Worm (Caenorhabditis elegans) whole organism, young adult: Measurements from ENCODE around the gene T10C6.7.

Experiments used
- D2030.7 ChIP-seq: fragments of 200-800 bp; sonication (Bioruptor generic); IDR thresholded peaks from 2 replicates; pipeline ENCODE4 v1.3.6; 2022; ENCODE audit warnings: missing genetic modification reagents, missing genetic modification characterization, missing compliant biosample characterization
- ama-1 ChIP-seq, 3 experiments: fragments of 150-350 bp in 1 of 3; sonication (generic microtip) in 2 of 3; optimal IDR thresholded peaks; 2 replicates each; lab custom pipeline; 2014 to 2018; ENCODE audit warnings: missing biosample characterization in 2 of 3, missing genetic modification characterization in 2 of 3, missing genetic modification reagents in 2 of 3
- atf-7 ChIP-seq: sonication (generic microtip); optimal IDR thresholded peaks from 2 replicates; lab custom pipeline; 2017; ENCODE audit warnings: mild to moderate bottlenecking, missing genetic modification characterization, missing compliant biosample characterization
- athp-1 ChIP-seq: sonication (generic microtip); optimal IDR thresholded peaks from 2 replicates; lab custom pipeline; 2017; ENCODE audit warnings: mild to moderate bottlenecking, missing genetic modification characterization, missing compliant biosample characterization
- cebp-1 ChIP-seq, 2 experiments: fragments of 200-800 bp in 1 of 2; sonication (Bioruptor generic) in 1 of 2; sonication (generic microtip) in 1 of 2; IDR thresholded peaks in 1 of 2; optimal IDR thresholded peaks in 1 of 2; 2 replicates each; pipeline versions ENCODE4 v1.3.6 to Lab custom; 2017 to 2022; ENCODE audit warnings: missing compliant biosample characterization in 2 of 2, missing genetic modification characterization in 2 of 2, mild to moderate bottlenecking in 1 of 2, missing genetic modification reagents in 1 of 2, moderate library complexity in 1 of 2
- ekl-4 ChIP-seq: fragments of 200-800 bp; sonication (Bioruptor generic); IDR thresholded peaks from 2 replicates; pipeline ENCODE4 v1.3.6; 2022; ENCODE audit warnings: missing genetic modification reagents, missing genetic modification characterization, missing compliant biosample characterization
- nhr-120 ChIP-seq: fragments of 200-800 bp; sonication (Bioruptor generic); IDR thresholded peaks from 2 replicates; pipeline ENCODE4 v1.3.6; 2022; ENCODE audit warnings: missing genetic modification characterization, missing compliant biosample characterization
- nhr-90 ChIP-seq: sonication (generic microtip); optimal IDR thresholded peaks from 2 replicates; lab custom pipeline; 2016; ENCODE audit warnings: missing genotype, mild to moderate bottlenecking, missing genetic modification characterization, missing compliant biosample characterization
- pha-4 ChIP-seq: fragments of 150-350 bp; sonication (generic microtip); optimal IDR thresholded peaks from 2 replicates; lab custom pipeline; 2014; ENCODE audit warnings: missing biosample characterization, missing genetic modification reagents, missing genetic modification characterization
- sea-2 ChIP-seq: fragments of 200-800 bp; sonication (Bioruptor generic); IDR thresholded peaks from 2 replicates; pipeline ENCODE4 v1.3.6; 2022; ENCODE audit warnings: missing genetic modification characterization, missing compliant biosample characterization
- zfh-2 ChIP-seq: fragments of 200-800 bp; sonication (Bioruptor generic); conservative IDR thresholded peaks from 2 replicates; pipeline ENCODE4 v1.3.6; 2022; ENCODE audit warnings: missing genetic modification reagents, missing genetic modification characterization, missing compliant biosample characterization
- ztf-26 ChIP-seq: sonication (generic microtip); optimal IDR thresholded peaks from 2 replicates; lab custom pipeline; 2017; ENCODE audit warnings: missing genetic modification characterization, missing compliant biosample characterization
- ztf-6 ChIP-seq: fragments of 200-800 bp; sonication (Bioruptor generic); IDR thresholded peaks from 2 replicates; pipeline ENCODE4 v1.3.6; 2022; ENCODE audit warnings: missing genetic modification reagents, missing genetic modification characterization, missing compliant biosample characterization

DNA sequence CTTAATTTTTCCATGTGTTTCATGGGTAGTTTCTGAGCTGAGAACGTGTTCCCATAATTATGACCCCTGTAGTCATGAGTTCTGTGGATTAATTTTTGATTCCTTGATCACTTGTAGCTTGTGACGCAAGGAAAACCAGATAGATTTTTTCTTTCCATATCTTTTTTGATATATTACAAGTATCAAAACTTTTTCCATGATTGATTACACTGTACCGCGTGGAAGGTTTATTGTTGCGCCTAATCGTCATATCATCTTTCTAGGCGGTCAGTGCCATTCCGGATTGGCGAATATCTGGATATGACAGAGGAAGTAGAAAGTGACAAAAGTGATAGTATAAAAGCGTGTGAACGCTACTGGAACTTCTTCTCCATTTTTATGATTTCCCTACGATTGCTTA, 15.1 kb upstream of the T10C6.7 start, which contains the start of gene ZK285.2:
- no peak for TF ChIP-seq pha-4
- no peak for TF ChIP-seq nhr-120 (GFP tag; lab: Robert Waterston, UW)
- TF ChIP-seq nhr-90 (tag; lab: Kevin White, UChicago) = no peak
- TF ChIP-seq atf-7 (tag; lab: Kevin White, UChicago) = no peak
- no peak for TF ChIP-seq ztf-6
- TF ChIP-seq D2030.7 (GFP tag; lab: Robert Waterston, UW) = no peak
- TF ChIP-seq ztf-26 (tag; lab: Kevin White, UChicago) = no peak
- TF ChIP-seq sea-2 (GFP tag; lab: Robert Waterston, UW) = no peak
- no peak for TF ChIP-seq zfh-2
- TF ChIP-seq ekl-4 (GFP tag; lab: Robert Waterston, UW) = no peak
- TF ChIP-seq cebp-1 (GFP tag; IDR thresholded peaks at IDR 0.05; lab: Robert Waterston, UW) = no peak
- TF ChIP-seq cebp-1 (tag; optimal IDR thresholded peaks at IDR 0.05; lab: Kevin White, UChicago) = no peak
- no peak for TF ChIP-seq ama-1 (optimal IDR thresholded peaks at IDR 0.05; lab: Kevin White, UChicago)
- TF ChIP-seq ama-1 (GFP tag; optimal IDR thresholded peaks at IDR 0.05; lab: Kevin White, UChicago) = no peak
- no peak for TF ChIP-seq athp-1
